Worm (Caenorhabditis elegans) whole organism, early embryonic: ENCODE data around the gene C36E8.6.

ENCODE experiments used
- B0310.2 ChIP-seq: sonication (generic microtip); optimal IDR thresholded peaks from 2 replicates; lab custom pipeline; 2016; ENCODE audit warnings: mild to moderate bottlenecking, missing genetic modification characterization, missing compliant biosample characterization
- F13C5.2 ChIP-seq: sonication (generic microtip); optimal IDR thresholded peaks from 2 replicates; lab custom pipeline; 2017; ENCODE audit warnings: mild to moderate bottlenecking, missing genetic modification characterization, inconsistent platforms, missing compliant biosample characterization
- aly-1 ChIP-seq: sonication (generic microtip); optimal IDR thresholded peaks from 2 replicates; lab custom pipeline; 2016; ENCODE audit warnings: missing genetic modification characterization, missing compliant biosample characterization
- ama-1 ChIP-seq: fragments of 150-350 bp; optimal IDR thresholded peaks from 2 replicates; lab custom pipeline; 2014
- ceh-13 ChIP-seq: fragments of 200-800 bp; sonication (Bioruptor generic); optimal IDR thresholded peaks from 2 replicates; lab custom pipeline; 2018; ENCODE audit warnings: mild to moderate bottlenecking, missing genetic modification characterization, missing compliant biosample characterization
- ceh-36 ChIP-seq: sonication (generic microtip); optimal IDR thresholded peaks from 2 replicates; lab custom pipeline; 2016; ENCODE audit warnings: missing genetic modification characterization, inconsistent platforms, missing compliant biosample characterization
- ets-7 ChIP-seq: sonication (generic microtip); optimal IDR thresholded peaks from 2 replicates; lab custom pipeline; 2016; ENCODE audit warnings: missing genotype, missing genetic modification characterization, missing compliant biosample characterization
- flt-1 ChIP-seq: fragments of 200-800 bp; sonication (Bioruptor generic); IDR thresholded peaks from 2 replicates; pipeline ENCODE4 v1.3.6; 2022; ENCODE audit warnings: missing genetic modification characterization, missing compliant biosample characterization
- hmbx-1 ChIP-seq: sonication (generic microtip); optimal IDR thresholded peaks from 2 replicates; lab custom pipeline; 2016; ENCODE audit warnings: mild to moderate bottlenecking, missing genetic modification characterization, missing compliant biosample characterization
- hmg-4 ChIP-seq: fragments of 200-800 bp; sonication (Bioruptor generic); optimal IDR thresholded peaks from 2 replicates; lab custom pipeline; 2018; ENCODE audit warnings: mild to moderate bottlenecking, missing genetic modification characterization, missing compliant biosample characterization
- pes-1 ChIP-seq: fragments of 200-800 bp; sonication (Bioruptor generic); IDR thresholded peaks from 2 replicates; pipeline ENCODE4 v1.3.6; 2022; ENCODE audit warnings: missing genetic modification reagents, missing genetic modification characterization, missing compliant biosample characterization
- scrt-1 ChIP-seq: fragments of 200-800 bp; sonication (Bioruptor generic); IDR thresholded peaks from 2 replicates; pipeline ENCODE4 v1.3.6; 2022; ENCODE audit warnings: missing genetic modification characterization, missing compliant biosample characterization
- sea-1 ChIP-seq: fragments of 200-800 bp; sonication (Bioruptor generic); conservative IDR thresholded peaks from 2 replicates; pipeline ENCODE4 v1.3.6; 2022; ENCODE audit warnings: missing genetic modification characterization, missing compliant biosample characterization
- tbx-11 ChIP-seq: fragments of 200-800 bp; sonication (Bioruptor generic); IDR thresholded peaks from 2 replicates; pipeline ENCODE4 v1.3.6; 2022; ENCODE audit warnings: missing genetic modification characterization, missing compliant biosample characterization
- tbx-37 ChIP-seq: fragments of 200-800 bp; sonication (Bioruptor generic); conservative IDR thresholded peaks from 2 replicates; pipeline ENCODE4 v1.3.6; 2022; ENCODE audit warnings: missing genetic modification reagents, missing genetic modification characterization, missing compliant biosample characterization
- tra-4 ChIP-seq: sonication (generic microtip); optimal IDR thresholded peaks from 2 replicates; lab custom pipeline; 2017; ENCODE audit warnings: missing genetic modification characterization, missing compliant biosample characterization

C36E8.6 gene

DNA sequence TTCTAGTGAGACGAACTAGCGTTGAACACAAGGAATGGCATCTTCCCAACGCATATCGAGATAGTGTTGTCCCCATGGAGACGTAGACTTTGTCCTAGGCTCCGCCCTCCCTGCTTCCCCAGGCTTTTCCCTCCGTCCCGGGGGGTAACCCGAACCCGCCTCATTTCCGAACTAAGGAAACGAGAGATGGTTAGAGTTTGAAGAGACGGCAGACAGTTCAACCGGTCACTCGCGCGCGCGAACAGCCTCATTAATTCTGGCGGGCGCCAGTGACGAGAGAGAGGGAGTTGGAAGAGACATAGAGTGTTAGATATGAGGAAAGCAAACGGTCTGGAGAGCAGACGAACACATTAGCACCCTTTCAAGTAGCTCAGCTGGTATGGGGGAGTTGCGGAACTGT lies 49.5 kb downstream of the C36E8.6 start:
- TF ChIP-seq ets-7 (tag; lab: Kevin White, UChicago) (no peak), ama-1 (no peak), hmg-4 (GFP tag; lab: Kevin White, UChicago) (no peak), ceh-36 (no peak), flt-1 (GFP tag; lab: Robert Waterston, UW) (no peak), B0310.2 (tag; lab: Kevin White, UChicago) (no peak), scrt-1 (GFP tag; lab: Robert Waterston, UW) (no peak), F13C5.2 (tag; lab: Kevin White, UChicago) (no peak), tbx-11 (GFP tag; lab: Robert Waterston, UW) (no peak), ceh-13 (GFP tag; lab: Kevin White, UChicago) (no peak), tbx-37 (no peak), tra-4 (tag; lab: Kevin White, UChicago) (no peak), aly-1 (tag; lab: Kevin White, UChicago) (no peak), hmbx-1 (tag; lab: Kevin White, UChicago) (no peak), pes-1 (GFP tag; lab: Robert Waterston, UW) (no peak), sea-1 (GFP tag; lab: Robert Waterston, UW) (no peak)
